Fruit fly (Drosophila melanogaster): ENCODE data around the gene CG11029.

CG11029 gene

DNA sequence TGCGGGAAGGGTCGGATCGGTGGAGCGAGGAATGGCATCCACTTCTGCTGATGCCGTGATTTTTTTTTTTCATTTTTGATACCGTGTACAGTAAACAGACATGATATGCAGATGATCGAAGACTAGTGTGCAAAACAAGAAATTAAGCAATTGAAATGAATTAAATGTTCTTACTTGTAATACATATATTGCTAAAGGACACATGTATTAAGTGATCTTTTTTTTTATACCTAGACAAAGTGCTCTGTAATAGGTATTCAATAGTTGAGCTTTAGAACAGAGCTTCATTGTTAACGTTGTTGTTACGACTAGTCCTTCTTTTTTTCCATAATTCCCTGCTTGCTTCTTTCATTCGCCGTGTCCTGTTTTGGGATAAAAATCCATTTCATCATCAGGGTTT, 5.5 kb downstream of the CG11029 start (continued):
- TF ChIP-seq Taf1 (GFP tag; IDR thresholded peaks at IDR 0.05) (no peak), CG12104 (GFP tag; optimal IDR thresholded peaks at IDR 0.05) (no peak), gcm (GFP tag; optimal IDR thresholded peaks at IDR 0.05) (no peak)

DNA sequence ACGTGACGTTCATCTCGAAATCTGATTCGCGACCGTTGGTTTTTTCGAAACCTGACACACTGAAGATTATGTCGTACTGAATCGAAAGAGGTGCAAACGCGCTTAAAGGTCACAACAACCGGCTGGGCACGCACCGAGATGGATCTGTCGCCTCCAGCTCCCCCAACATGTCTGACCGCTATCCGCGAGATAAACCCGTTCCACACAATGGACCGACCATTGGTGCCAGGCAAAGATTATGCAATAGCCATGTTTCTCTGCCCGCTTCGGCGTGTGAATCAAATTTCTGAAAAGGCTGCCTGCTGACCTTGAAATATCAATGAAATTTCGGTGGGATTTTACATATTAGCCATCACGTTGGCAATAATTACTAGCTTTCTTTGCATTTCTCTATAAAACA, 19.2 kb downstream of the CG11029 start:
- TF ChIP-seq CG16815 (GFP tag; optimal IDR thresholded peaks at IDR 0.05): no peak
- TF ChIP-seq Pdp1 (GFP tag; optimal IDR thresholded peaks at IDR 0.05): peak in 1 of 2 experiments; percentile 79
- TF ChIP-seq vvl (GFP tag; IDR thresholded peaks at IDR 0.05): 0 out of 2 replicates have a peak, but pooled peaks have one; percentile 10
- no peak for TF ChIP-seq pb (GFP tag; optimal IDR thresholded peaks at IDR 0.05)
- no peak for TF ChIP-seq CG3163 (GFP tag; optimal IDR thresholded peaks at IDR 0.05)
- no peak for TF ChIP-seq CG7745 (tag; optimal IDR thresholded peaks at IDR 0.05)
- TF ChIP-seq CG12769 (tag; optimal IDR thresholded peaks at IDR 0.05): peak; percentile 65
- 0 out of 4 replicates have a peak, but pooled peaks have one; percentile 72 for TF ChIP-seq chinmo (GFP tag; IDR thresholded peaks at IDR 0.05; ENCODE audit: partially characterized antibody)
- TF ChIP-seq gro (GFP tag; optimal IDR thresholded peaks at IDR 0.05): no peak
- TF ChIP-seq ftz-f1 (GFP tag; optimal IDR thresholded peaks at IDR 0.05): peak; percentile 3

DNA sequence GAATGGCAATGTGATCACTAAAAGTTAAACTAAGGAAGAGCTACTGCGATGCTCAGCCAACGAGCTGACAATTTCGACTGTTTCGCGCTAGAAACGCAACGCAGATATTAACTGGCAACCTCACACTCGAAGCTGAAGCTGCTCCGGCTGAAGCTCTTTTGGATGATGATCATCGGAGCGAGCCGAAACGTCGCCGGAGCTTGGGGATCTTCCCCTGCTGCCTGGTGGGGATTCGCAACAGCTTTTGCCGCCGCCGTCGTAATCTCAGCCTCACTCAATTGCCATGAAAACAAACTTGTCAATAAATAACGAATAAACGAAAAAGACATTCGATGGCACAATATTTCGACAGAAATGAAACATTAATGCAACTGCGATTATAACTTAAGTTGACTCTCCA, 20.1 kb downstream of the CG11029 start, which contains the start of gene obst-E:
Gene obst-E, minus strand, starts transcription at position 101 of the 400 bp plus-strand sequence.
- TF ChIP-seq HLH3B (GFP tag; IDR thresholded peaks at IDR 0.05) (0 out of 2 replicates have a peak, but pooled peaks have one; percentile 14), sr (GFP tag; IDR thresholded peaks at IDR 0.05) (no peak), CG12769 (tag; optimal IDR thresholded peaks at IDR 0.05) (peak; percentile 75), CG9932 (GFP tag; IDR thresholded peaks at IDR 0.05) (no peak), CG13894 (tag; optimal IDR thresholded peaks at IDR 0.05) (peak; percentile 12), CG4328 (GFP tag; optimal IDR thresholded peaks at IDR 0.05) (no peak), Med (GFP tag) (peak; percentile 19), CkIIα-i1 (GFP tag; IDR thresholded peaks at IDR 0.05) (no peak), CG2875 (GFP tag; optimal IDR thresholded peaks at IDR 0.05) (no peak), pan (optimal IDR thresholded peaks at IDR 0.05) (no peak), pan (GFP tag; optimal IDR thresholded peaks at IDR 0.05 in 1 of 2, IDR thresholded peaks at IDR 0.05 in 1 of 2) (no peak), Six4 (GFP tag; optimal IDR thresholded peaks at IDR 0.05) (no peak), luna (GFP tag; optimal IDR thresholded peaks at IDR 0.05) (no peak), CG4730 (GFP tag; IDR thresholded peaks at IDR 0.05) (no peak), Bgb (GFP tag; IDR thresholded peaks at IDR 0.05; ENCODE audit: partially characterized antibody) (0 out of 2 replicates have a peak, but pooled peaks have one; percentile 16), Oaz (GFP tag; IDR thresholded peaks at IDR 0.05) (no peak), CG9215 (GFP tag; IDR thresholded peaks at IDR 0.05) (no peak), YL-1 (GFP tag; optimal IDR thresholded peaks at IDR 0.05) (no peak), H2.0 (GFP tag; IDR thresholded peaks at IDR 0.05) (no peak), CG6689 (GFP tag; IDR thresholded peaks at IDR 0.05) (no peak), lola (GFP tag; optimal IDR thresholded peaks at IDR 0.05) (no peak), BEAF-32 (GFP tag; optimal IDR thresholded peaks at IDR 0.05) (no peak), CG12104 (GFP tag; optimal IDR thresholded peaks at IDR 0.05) (no peak), pb (GFP tag; optimal IDR thresholded peaks at IDR 0.05) (no peak), CG8388 (GFP tag; optimal IDR thresholded peaks at IDR 0.05) (no peak), chinmo (GFP tag; IDR thresholded peaks at IDR 0.05; ENCODE audit: partially characterized antibody) (0 out of 4 replicates have a peak, but pooled peaks have one; percentile 20)

DNA sequence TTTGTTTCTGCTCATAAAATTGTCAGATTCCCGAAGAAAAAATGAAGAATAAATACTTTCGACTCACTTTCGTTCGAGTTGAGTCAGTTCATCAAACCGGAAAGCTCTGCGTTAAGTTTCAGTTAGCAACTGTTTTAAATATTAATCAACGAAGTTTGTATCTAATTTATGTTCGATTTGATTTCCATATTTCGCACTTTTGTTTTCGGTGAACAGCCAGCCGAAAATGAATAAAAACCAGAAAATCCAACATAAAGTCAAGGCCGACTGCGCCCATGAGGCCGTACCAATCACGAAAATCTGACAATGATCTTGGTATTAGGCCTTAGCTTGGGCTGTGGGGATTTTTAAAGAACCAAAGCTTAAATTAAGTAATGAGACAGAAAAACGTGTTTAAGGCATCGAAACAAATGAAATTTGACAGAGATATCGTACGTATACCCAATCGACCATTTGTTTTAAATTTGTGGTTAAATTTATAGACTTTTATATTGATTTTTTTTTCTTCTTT, 20.6 kb downstream of the CG11029 start:
- TF ChIP-seq chinmo (GFP tag; IDR thresholded peaks at IDR 0.05; ENCODE audit: partially characterized antibody) (peak; percentile 82; the same call in 2 of the 4 replicates), CG13894 (tag; optimal IDR thresholded peaks at IDR 0.05) (peak; percentile 83), CG4854 (GFP tag; optimal IDR thresholded peaks at IDR 0.05) (no peak), Fer1 (GFP tag; optimal IDR thresholded peaks at IDR 0.05) (no peak), vvl (GFP tag; IDR thresholded peaks at IDR 0.05) (peak; percentile 48; the same call in 1 of the 2 replicates), HLHmδ (GFP tag; optimal IDR thresholded peaks at IDR 0.05) (no peak), Scr (GFP tag; IDR thresholded peaks at IDR 0.05; ENCODE audit: partially characterized antibody) (no peak), Bdp1 (GFP tag; optimal IDR thresholded peaks at IDR 0.05) (no peak), abd-A (tag; optimal IDR thresholded peaks at IDR 0.05) (peak; percentile 79), CG32532 (GFP tag; IDR thresholded peaks at IDR 0.05) (no peak), C15 (GFP tag; IDR thresholded peaks at IDR 0.05) (no peak), Blimp-1 (GFP tag; optimal IDR thresholded peaks at IDR 0.05) (peak; percentile 64)

All from whole organism, embryonic.